Worm (Caenorhabditis elegans) whole organism, L1 larva: ENCODE measurements around the gene srp-1.

Experiments used
- C04F5.9 ChIP-seq: sonication (generic microtip); optimal IDR thresholded peaks from 2 replicates; lab custom pipeline; 2016; ENCODE audit warnings: missing genetic modification characterization, missing compliant biosample characterization
- C16A3.4 ChIP-seq: fragments of 150-350 bp; optimal IDR thresholded peaks from 2 replicates; lab custom pipeline; 2014; ENCODE audit warnings: missing biosample characterization, missing genetic modification characterization
- C34B4.2 ChIP-seq: sonication (generic microtip); optimal IDR thresholded peaks from 2 replicates; lab custom pipeline; 2017; ENCODE audit warnings: mild to moderate bottlenecking, missing genetic modification characterization, missing compliant biosample characterization
- F16B12.6 ChIP-seq: fragments of 150-350 bp; optimal IDR thresholded peaks from 2 replicates; lab custom pipeline; 2014; ENCODE audit warnings: missing biosample characterization, missing genetic modification characterization
- alr-1 ChIP-seq: fragments of 200-800 bp; sonication (Bioruptor generic); optimal IDR thresholded peaks from 2 replicates; lab custom pipeline; 2018; ENCODE audit warnings: borderline replicate concordance, mild to moderate bottlenecking, missing genetic modification characterization, missing compliant biosample characterization
- aly-2 ChIP-seq: fragments of 150-350 bp; optimal IDR thresholded peaks from 2 replicates; lab custom pipeline; 2014; ENCODE audit warnings: missing biosample characterization, missing genetic modification characterization
- ama-1 ChIP-seq: fragments of 150-350 bp; optimal IDR thresholded peaks from 2 replicates; lab custom pipeline; 2014
- blmp-1 ChIP-seq: fragments of 150-350 bp; optimal IDR thresholded peaks from 2 replicates; lab custom pipeline; 2014; ENCODE audit warnings: missing biosample characterization, missing genetic modification characterization
- ceh-88 ChIP-seq: fragments of 200-800 bp; sonication (Bioruptor generic); IDR thresholded peaks from 2 replicates; pipeline ENCODE4 v1.3.6; 2022; ENCODE audit warnings: missing genetic modification characterization, missing compliant biosample characterization
- ceh-90 ChIP-seq: sonication (generic microtip); optimal IDR thresholded peaks from 2 replicates; lab custom pipeline; 2016; ENCODE audit warnings: missing genetic modification characterization, missing compliant biosample characterization
- efl-1 ChIP-seq, 4 experiments: fragments of 150-350 bp; optimal IDR thresholded peaks in 3 of 4; peaks in 1 of 4; 1 replicate in 1 of 4; 2 replicates in 3 of 4; lab custom pipeline; 2014; ENCODE audit warnings: missing biosample characterization in 2 of 4, missing genetic modification characterization in 2 of 4, missing genetic modification reagents in 2 of 4
- egl-13 ChIP-seq: sonication (generic microtip); optimal IDR thresholded peaks from 2 replicates; lab custom pipeline; 2016; ENCODE audit warnings: missing genotype, missing genetic modification reagents, missing genetic modification characterization, missing compliant biosample characterization
- ets-5 ChIP-seq: fragments of 200-800 bp; sonication (Bioruptor generic); IDR thresholded peaks from 2 replicates; pipeline ENCODE4 v1.3.6; 2022; ENCODE audit warnings: missing genetic modification characterization, missing compliant biosample characterization
- fkh-8 ChIP-seq: sonication (generic microtip); optimal IDR thresholded peaks from 2 replicates; lab custom pipeline; 2016; ENCODE audit warnings: mild to moderate bottlenecking, missing genetic modification characterization, missing compliant biosample characterization
- fos-1 ChIP-seq: fragments of 150-350 bp; optimal IDR thresholded peaks from 2 replicates; lab custom pipeline; 2014; ENCODE audit warnings: missing biosample characterization, missing genetic modification characterization
- hpl-2 ChIP-seq: fragments of 150-350 bp; optimal IDR thresholded peaks from 2 replicates; lab custom pipeline; 2014; ENCODE audit warnings: missing biosample characterization, missing genetic modification reagents, missing genetic modification characterization
- isw-1 ChIP-seq: fragments of 200-800 bp; sonication (Bioruptor generic); IDR thresholded peaks from 2 replicates; pipeline ENCODE4 v1.3.6; 2022; ENCODE audit warnings: missing genetic modification characterization, missing compliant biosample characterization
- lin-13 ChIP-seq: fragments of 150-350 bp; optimal IDR thresholded peaks from 2 replicates; lab custom pipeline; 2014; ENCODE audit warnings: missing biosample characterization, missing genetic modification reagents, missing genetic modification characterization
- lin-14 ChIP-seq: fragments of 200-800 bp; sonication (Bioruptor generic); optimal IDR thresholded peaks from 2 replicates; lab custom pipeline; 2018; ENCODE audit warnings: mild to moderate bottlenecking, missing genetic modification characterization, moderate library complexity, missing compliant biosample characterization
- lin-15B ChIP-seq: fragments of 150-350 bp; sonication (generic microtip); optimal IDR thresholded peaks from 3 replicates; lab custom pipeline; 2014; ENCODE audit warnings: missing biosample characterization, missing genetic modification characterization
- lin-35 ChIP-seq, 2 experiments: fragments of 150-350 bp; optimal IDR thresholded peaks; 2 replicates each; lab custom pipeline; 2014; ENCODE audit warnings: missing biosample characterization in 2 of 2, missing genetic modification characterization in 2 of 2, missing genetic modification reagents in 2 of 2
- lir-3 ChIP-seq: sonication (generic microtip); optimal IDR thresholded peaks from 2 replicates; lab custom pipeline; 2016; ENCODE audit warnings: mild to moderate bottlenecking, missing genetic modification characterization, moderate library complexity, missing compliant biosample characterization; ENCODE audit not compliant: poor library complexity
- lsy-2 ChIP-seq, 2 experiments: fragments of 150-350 bp; optimal IDR thresholded peaks; 2 replicates each; lab custom pipeline; 2014; ENCODE audit warnings: missing biosample characterization in 2 of 2, missing genetic modification characterization in 2 of 2
- mab-9 ChIP-seq: fragments of 200-800 bp; sonication (Bioruptor generic); IDR thresholded peaks from 2 replicates; pipeline ENCODE4 v1.3.6; 2022; ENCODE audit warnings: missing genetic modification reagents, missing genetic modification characterization, missing compliant biosample characterization
- mdl-1 ChIP-seq, 2 experiments: fragments of 150-350 bp; optimal IDR thresholded peaks; 2 replicates each; lab custom pipeline; 2014 to 2017; ENCODE audit warnings: missing biosample characterization in 2 of 2, missing genetic modification characterization in 2 of 2, inconsistent platforms in 1 of 2
- mep-1 ChIP-seq: fragments of 150-350 bp; optimal IDR thresholded peaks from 2 replicates; lab custom pipeline; 2014; ENCODE audit warnings: missing biosample characterization, missing genetic modification characterization
- nhr-11 ChIP-seq: fragments of 150-350 bp; optimal IDR thresholded peaks from 2 replicates; lab custom pipeline; 2014; ENCODE audit warnings: missing biosample characterization, missing genetic modification characterization
- nhr-19 ChIP-seq: fragments of 200-800 bp; sonication (Bioruptor generic); conservative IDR thresholded peaks from 2 replicates; pipeline ENCODE4 v1.3.6; 2022; ENCODE audit warnings: missing genetic modification characterization, missing compliant biosample characterization
- nhr-20 ChIP-seq: sonication (generic microtip); optimal IDR thresholded peaks from 2 replicates; lab custom pipeline; 2016; ENCODE audit warnings: mild to moderate bottlenecking, missing genetic modification characterization, missing compliant biosample characterization
- nhr-237 ChIP-seq: fragments of 150-350 bp; optimal IDR thresholded peaks from 2 replicates; lab custom pipeline; 2014; ENCODE audit warnings: missing biosample characterization, missing genetic modification characterization
- nhr-71 ChIP-seq: sonication (generic microtip); optimal IDR thresholded peaks from 2 replicates; lab custom pipeline; 2016; ENCODE audit warnings: mild to moderate bottlenecking, missing genetic modification characterization, moderate library complexity, missing compliant biosample characterization
- nhr-76 ChIP-seq: sonication (generic microtip); optimal IDR thresholded peaks from 2 replicates; lab custom pipeline; 2017; ENCODE audit warnings: missing biosample characterization, missing genetic modification characterization
- nhr-77 ChIP-seq: fragments of 150-350 bp; optimal IDR thresholded peaks from 2 replicates; lab custom pipeline; 2014; ENCODE audit warnings: missing biosample characterization, missing genetic modification characterization
- nhr-85 ChIP-seq: sonication (generic microtip); peaks from one replicate; lab custom pipeline; 2016; ENCODE audit warnings: missing genetic modification characterization, inconsistent platforms, missing compliant biosample characterization
- nhr-90 ChIP-seq: sonication (generic microtip); optimal IDR thresholded peaks from 2 replicates; lab custom pipeline; 2016; ENCODE audit warnings: mild to moderate bottlenecking, missing genetic modification characterization, missing compliant biosample characterization; ENCODE audit not compliant: poor library complexity
- pag-3 ChIP-seq: sonication (generic microtip); optimal IDR thresholded peaks from 2 replicates; lab custom pipeline; 2017; ENCODE audit warnings: missing genetic modification characterization, mild to moderate bottlenecking, missing compliant biosample characterization, antibody characterized with exemption, borderline replicate concordance; ENCODE audit not compliant: insufficient read depth
- pax-3 ChIP-seq: fragments of 200-800 bp; sonication (Bioruptor generic); optimal IDR thresholded peaks from 2 replicates; lab custom pipeline; 2018; ENCODE audit warnings: mild to moderate bottlenecking, missing genetic modification characterization, moderate library complexity, missing compliant biosample characterization
- rnt-1 ChIP-seq: sonication (generic microtip); optimal IDR thresholded peaks from 2 replicates; lab custom pipeline; 2016; ENCODE audit warnings: mild to moderate bottlenecking, missing genetic modification characterization, moderate library complexity, missing compliant biosample characterization
- skn-1 ChIP-seq: fragments of 150-350 bp; optimal IDR thresholded peaks from 2 replicates; lab custom pipeline; 2014; ENCODE audit warnings: missing biosample characterization, missing genetic modification characterization
- snpc-4 ChIP-seq: fragments of 150-350 bp; optimal IDR thresholded peaks from 2 replicates; lab custom pipeline; 2014; ENCODE audit warnings: missing biosample characterization, missing genetic modification characterization
- unc-30 ChIP-seq: sonication (generic microtip); optimal IDR thresholded peaks from 2 replicates; lab custom pipeline; 2017; ENCODE audit warnings: missing biosample characterization, missing genetic modification characterization
- unc-62 ChIP-seq: fragments of 150-350 bp; optimal IDR thresholded peaks from 2 replicates; lab custom pipeline; 2014; ENCODE audit warnings: missing biosample characterization, missing genetic modification reagents, missing genetic modification characterization
- unc-86 ChIP-seq: sonication (generic microtip); optimal IDR thresholded peaks from 2 replicates; lab custom pipeline; 2016; ENCODE audit warnings: missing genetic modification characterization, missing compliant biosample characterization
- vab-15 ChIP-seq: sonication (generic microtip); optimal IDR thresholded peaks from 2 replicates; lab custom pipeline; 2017; ENCODE audit warnings: missing genotype, mild to moderate bottlenecking, missing genetic modification characterization, missing compliant biosample characterization
- xbp-1 ChIP-seq: sonication (generic microtip); optimal IDR thresholded peaks from 2 replicates; lab custom pipeline; 2016; ENCODE audit warnings: missing genetic modification characterization, missing compliant biosample characterization

srp-1 gene

DNA sequence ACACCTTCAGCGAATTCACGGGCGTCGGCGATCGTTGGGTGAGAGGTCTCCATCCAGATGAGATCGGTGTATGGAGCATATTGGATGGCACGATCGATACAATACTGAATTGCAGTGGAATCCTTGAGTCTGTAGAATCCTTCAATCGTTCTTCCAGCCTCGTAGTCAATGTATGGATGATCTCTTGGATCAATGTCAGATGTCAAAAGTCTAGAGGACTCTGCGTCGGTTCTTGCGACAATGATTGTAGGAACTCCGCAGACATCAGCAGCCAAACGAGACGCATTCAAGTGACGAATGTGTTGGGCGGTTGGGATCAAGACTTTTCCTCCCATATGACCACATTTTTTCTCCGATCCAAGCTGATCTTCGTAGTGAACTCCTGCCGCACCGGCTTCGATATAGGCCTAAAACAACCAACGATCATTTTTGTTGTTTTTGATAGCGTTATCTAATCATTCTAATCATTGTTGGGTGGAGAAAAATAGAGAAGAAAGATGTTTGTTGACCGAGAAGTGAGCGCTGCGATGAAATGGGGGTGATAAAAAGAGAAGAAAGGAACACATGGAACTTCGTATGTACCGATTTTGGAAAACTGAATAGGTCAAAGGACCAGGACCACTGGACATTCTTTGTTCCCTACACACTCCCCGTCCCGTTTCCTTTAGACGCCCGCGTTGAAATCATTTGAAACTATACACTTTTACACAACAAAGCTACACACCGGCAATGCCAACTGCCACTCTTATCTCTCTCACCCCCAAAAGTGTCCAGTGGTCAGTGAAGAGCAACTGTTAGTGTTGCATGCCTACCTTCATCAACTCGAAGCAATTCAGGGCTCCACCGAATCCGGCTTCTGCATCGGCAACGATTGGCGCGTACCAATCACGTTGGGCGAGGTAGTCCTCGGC is 26.3 kb upstream of the srp-1 start (continued):
- TF ChIP-seq lin-15B: no peak
- TF ChIP-seq xbp-1 (tag; lab: Kevin White, UChicago): no peak
- TF ChIP-seq isw-1 (GFP tag; lab: Robert Waterston, UW): no peak
- TF ChIP-seq C04F5.9: no peak
- TF ChIP-seq fos-1 (tag; lab: Kevin White, UChicago): no peak
- TF ChIP-seq C34B4.2: no peak
- TF ChIP-seq lsy-2 (tag; optimal IDR thresholded peaks at IDR 0.05; lab: Kevin White, UChicago): peak in 1 of 2 experiments; percentile 25
- TF ChIP-seq ceh-88 (GFP tag; lab: Robert Waterston, UW): peak; percentile 45
- no peak for TF ChIP-seq nhr-11 (tag; lab: Kevin White, UChicago)
- TF ChIP-seq nhr-76 (tag; lab: Kevin White, UChicago): no peak
- TF ChIP-seq mep-1: no peak
- TF ChIP-seq lir-3 (tag; lab: Kevin White, UChicago): no peak
- no peak for TF ChIP-seq ets-5 (GFP tag; lab: Robert Waterston, UW)
- TF ChIP-seq nhr-90 (tag; lab: Kevin White, UChicago): peak; percentile 17
- TF ChIP-seq nhr-71 (tag; lab: Kevin White, UChicago): peak; percentile 50
- TF ChIP-seq mdl-1 (tag; optimal IDR thresholded peaks at IDR 0.05; lab: Kevin White, UChicago): no peak
- TF ChIP-seq efl-1 (optimal IDR thresholded peaks at IDR 0.05; lab: Kevin White, UChicago): no peak
- peak in 1 of 2 experiments; percentile 92 for TF ChIP-seq efl-1 (GFP tag; optimal IDR thresholded peaks at IDR 0.05 in 1 of 2; lab: Kevin White, UChicago)
- no peak for TF ChIP-seq blmp-1
- TF ChIP-seq F16B12.6 (tag; lab: Kevin White, UChicago): no peak
- no peak for TF ChIP-seq unc-62 (GFP tag; lab: Kevin White, UChicago)
- TF ChIP-seq lin-14: peak; percentile 31
- TF ChIP-seq nhr-20 (tag; lab: Kevin White, UChicago): peak; percentile 7
- TF ChIP-seq unc-30 (tag; lab: Kevin White, UChicago): no peak
- TF ChIP-seq egl-13 (tag; lab: Kevin White, UChicago): no peak
- peak; percentile 79 for TF ChIP-seq ama-1 (lab: Kevin White, UChicago)
- no peak for TF ChIP-seq vab-15 (tag; lab: Kevin White, UChicago)
- peak; percentile 64 for TF ChIP-seq rnt-1 (tag; lab: Kevin White, UChicago)
- no peak for TF ChIP-seq lin-13 (GFP tag; lab: Kevin White, UChicago)
- TF ChIP-seq nhr-237 (tag; lab: Kevin White, UChicago): no peak
- peak; percentile 7 for TF ChIP-seq nhr-19
- TF ChIP-seq snpc-4: no peak
- TF ChIP-seq alr-1 (tag; lab: Kevin White, UChicago): no peak
- peak; percentile 22 for TF ChIP-seq pax-3
- TF ChIP-seq pag-3: no peak
- no peak for TF ChIP-seq fkh-8 (tag; lab: Kevin White, UChicago)
- TF ChIP-seq C16A3.4: no peak
- no peak for TF ChIP-seq aly-2 (tag; lab: Kevin White, UChicago)
- no peak for TF ChIP-seq mab-9
- peak; percentile 48 for TF ChIP-seq nhr-85 (tag; lab: Kevin White, UChicago)
- TF ChIP-seq ceh-90: no peak
- no peak for TF ChIP-seq unc-86 (tag; lab: Kevin White, UChicago)
- no peak for TF ChIP-seq lin-35 (GFP tag; optimal IDR thresholded peaks at IDR 0.05; lab: Kevin White, UChicago)
- TF ChIP-seq skn-1 (tag; lab: Kevin White, UChicago): no peak
- TF ChIP-seq hpl-2: no peak
- no peak for TF ChIP-seq nhr-77 (tag; lab: Kevin White, UChicago)
